Worm (Caenorhabditis elegans) whole organism, mixed stage, embryonic: Measurements from ENCODE around the gene nhr-25.

ENCODE experiments used
- M03D4.4 ChIP-seq: sonication (generic microtip); optimal IDR thresholded peaks from 2 replicates; lab custom pipeline; 2017; ENCODE audit warnings: mild to moderate bottlenecking, missing genetic modification characterization, missing compliant biosample characterization
- bed-3 ChIP-seq: fragments of 200-800 bp; sonication (Bioruptor generic); optimal IDR thresholded peaks from 3 replicates; lab custom pipeline; 2018; ENCODE audit warnings: mild to moderate bottlenecking, missing genetic modification characterization, moderate library complexity, missing compliant biosample characterization
- blmp-1 ChIP-seq: fragments of 150-350 bp; optimal IDR thresholded peaks from 2 replicates; lab custom pipeline; 2014; ENCODE audit warnings: missing biosample characterization, missing genetic modification characterization
- ceh-39 ChIP-seq: fragments of 150-350 bp; optimal IDR thresholded peaks from 2 replicates; lab custom pipeline; 2014; ENCODE audit warnings: missing biosample characterization, missing genetic modification characterization
- ceh-43 ChIP-seq: fragments of 200-800 bp; sonication (Bioruptor generic); optimal IDR thresholded peaks from 2 replicates; lab custom pipeline; 2018; ENCODE audit warnings: mild to moderate bottlenecking, missing genetic modification characterization, moderate library complexity, missing compliant biosample characterization
- ceh-83 ChIP-seq: fragments of 200-800 bp; sonication (Bioruptor generic); optimal IDR thresholded peaks from 2 replicates; lab custom pipeline; 2018; ENCODE audit warnings: mild to moderate bottlenecking, missing genetic modification characterization, missing compliant biosample characterization
- ces-1 ChIP-seq: fragments of 150-350 bp; optimal IDR thresholded peaks from 2 replicates; lab custom pipeline; 2014; ENCODE audit warnings: missing biosample characterization, missing genetic modification reagents, missing genetic modification characterization
- cnd-1 ChIP-seq: fragments of 200-800 bp; sonication (Bioruptor generic); optimal IDR thresholded peaks from 2 replicates; lab custom pipeline; 2018; ENCODE audit warnings: mild to moderate bottlenecking, missing genetic modification characterization, missing compliant biosample characterization
- drap-1 ChIP-seq: fragments of 200-800 bp; sonication (Bioruptor generic); optimal IDR thresholded peaks from 3 replicates; lab custom pipeline; 2018; ENCODE audit warnings: mild to moderate bottlenecking, missing genetic modification characterization, missing compliant biosample characterization
- elt-3 ChIP-seq: fragments of 150-350 bp; optimal IDR thresholded peaks from 2 replicates; lab custom pipeline; 2014; ENCODE audit warnings: missing biosample characterization, missing genetic modification characterization
- ham-2 ChIP-seq: fragments of 200-800 bp; sonication (Bioruptor generic); optimal IDR thresholded peaks from 2 replicates; lab custom pipeline; 2018; ENCODE audit warnings: mild to moderate bottlenecking, missing genetic modification characterization, missing compliant biosample characterization
- hlh-1 ChIP-seq: fragments of 150-350 bp; optimal IDR thresholded peaks from 2 replicates; lab custom pipeline; 2014; ENCODE audit warnings: missing biosample characterization, missing genetic modification reagents, missing genetic modification characterization
- lin-13 ChIP-seq: fragments of 150-350 bp; optimal IDR thresholded peaks from 2 replicates; lab custom pipeline; 2014; ENCODE audit warnings: missing biosample characterization, missing genetic modification characterization
- lin-32 ChIP-seq: fragments of 200-800 bp; sonication (Bioruptor generic); optimal IDR thresholded peaks from 2 replicates; lab custom pipeline; 2018; ENCODE audit warnings: mild to moderate bottlenecking, missing genetic modification characterization, missing compliant biosample characterization
- lsy-2 ChIP-seq: fragments of 150-350 bp; optimal IDR thresholded peaks from 2 replicates; lab custom pipeline; 2014; ENCODE audit warnings: missing biosample characterization, missing genetic modification characterization
- mab-5 ChIP-seq: fragments of 150-350 bp; optimal IDR thresholded peaks from 2 replicates; lab custom pipeline; 2014; ENCODE audit warnings: missing biosample characterization, missing genetic modification characterization
- mep-1 ChIP-seq: fragments of 150-350 bp; optimal IDR thresholded peaks from 2 replicates; lab custom pipeline; 2017; ENCODE audit warnings: missing biosample characterization, missing genetic modification reagents, missing genetic modification characterization, inconsistent platforms
- mls-2 ChIP-seq: sonication (generic microtip); optimal IDR thresholded peaks from 2 replicates; lab custom pipeline; 2016; ENCODE audit warnings: mild to moderate bottlenecking, missing genetic modification characterization, moderate library complexity, missing compliant biosample characterization
- nhr-12 ChIP-seq: fragments of 150-350 bp; optimal IDR thresholded peaks from 2 replicates; lab custom pipeline; 2014; ENCODE audit warnings: missing biosample characterization, missing genetic modification characterization
- nhr-2 ChIP-seq: fragments of 150-350 bp; optimal IDR thresholded peaks from 2 replicates; lab custom pipeline; 2014; ENCODE audit warnings: missing biosample characterization, missing genetic modification characterization
- nhr-237 ChIP-seq: fragments of 150-350 bp; optimal IDR thresholded peaks from 2 replicates; lab custom pipeline; 2014; ENCODE audit warnings: missing biosample characterization, missing genetic modification characterization
- nhr-28 ChIP-seq: fragments of 150-350 bp; optimal IDR thresholded peaks from 2 replicates; lab custom pipeline; 2014; ENCODE audit warnings: missing biosample characterization, missing genetic modification characterization
- nhr-76 ChIP-seq: sonication (generic microtip); optimal IDR thresholded peaks from 2 replicates; lab custom pipeline; 2017; ENCODE audit warnings: missing biosample characterization, missing genetic modification characterization
- sem-2 ChIP-seq: fragments of 200-800 bp; sonication (Bioruptor generic); optimal IDR thresholded peaks from 2 replicates; lab custom pipeline; 2018; ENCODE audit warnings: mild to moderate bottlenecking, missing genetic modification characterization, missing compliant biosample characterization
- sptf-1 ChIP-seq: sonication (generic microtip); optimal IDR thresholded peaks from 2 replicates; lab custom pipeline; 2017; ENCODE audit warnings: mild to moderate bottlenecking, missing genetic modification characterization, moderate library complexity, missing compliant biosample characterization
- tbx-8 ChIP-seq: fragments of 200-800 bp; sonication (Bioruptor generic); optimal IDR thresholded peaks from 2 replicates; lab custom pipeline; 2018; ENCODE audit warnings: mild to moderate bottlenecking, missing genetic modification characterization, moderate library complexity, missing compliant biosample characterization
- unc-120 ChIP-seq: sonication (generic microtip); optimal IDR thresholded peaks from 2 replicates; lab custom pipeline; 2017; ENCODE audit warnings: missing genetic modification characterization, missing compliant biosample characterization; ENCODE audit not compliant: poor library complexity, severe bottlenecking
- unc-39 ChIP-seq: fragments of 150-350 bp; optimal IDR thresholded peaks from 2 replicates; lab custom pipeline; 2014; ENCODE audit warnings: missing biosample characterization, missing genetic modification characterization
- unc-62 ChIP-seq: fragments of 150-350 bp; optimal IDR thresholded peaks from 2 replicates; lab custom pipeline; 2014; ENCODE audit warnings: missing biosample characterization, missing genetic modification reagents, missing genetic modification characterization
- zip-8 ChIP-seq: fragments of 150-350 bp; optimal IDR thresholded peaks from 2 replicates; lab custom pipeline; 2014; ENCODE audit warnings: missing biosample characterization, missing genetic modification characterization
- ztf-11 ChIP-seq: fragments of 150-350 bp; optimal IDR thresholded peaks from 2 replicates; lab custom pipeline; 2014; ENCODE audit warnings: missing biosample characterization, missing genetic modification characterization

nhr-25 gene

ce11 chrX:12975595-12976089, 32.7 kb upstream of the nhr-25 start, which contains the start of gene ppk-3 (continued):
- TF ChIP-seq blmp-1 (tag; lab: Kevin White, UChicago) (no peak), ceh-43 (no peak), sem-2 (GFP tag; lab: Kevin White, UChicago) (no peak), lsy-2 (tag; lab: Kevin White, UChicago) (no peak), bed-3 (GFP tag; lab: Kevin White, UChicago) (no peak)

ce11 chrX:12976774-12977173, 31.5 kb upstream of the nhr-25 start, which contains the start of the genes F11C1.4 and F11C1.10:
TSS of gene F11C1.4 (plus strand) at chrX:12977074.
TSS of gene F11C1.10 (plus strand) at chrX:12977082.
- TF ChIP-seq hlh-1 (tag; lab: Kevin White, UChicago) (no peak), unc-62 (GFP tag; lab: Kevin White, UChicago) (no peak), mls-2 (no peak), sptf-1 (no peak), tbx-8 (GFP tag; lab: Kevin White, UChicago) (no peak), lin-32 (GFP tag; lab: Kevin White, UChicago) (no peak), sem-2 (GFP tag; lab: Kevin White, UChicago) (no peak), M03D4.4 (tag; lab: Kevin White, UChicago) (no peak), elt-3 (tag; lab: Kevin White, UChicago) (no peak), ham-2 (no peak), lsy-2 (tag; lab: Kevin White, UChicago) (no peak), blmp-1 (tag; lab: Kevin White, UChicago) (no peak), mep-1 (tag; lab: Kevin White, UChicago) (no peak), unc-120 (tag; lab: Kevin White, UChicago) (no peak), drap-1 (no peak)

- TF ChIP-seq nhr-12 (tag; lab: Kevin White, UChicago) (no peak), nhr-2 (tag; lab: Kevin White, UChicago) (no peak), unc-39 (tag; lab: Kevin White, UChicago) (no peak), nhr-237 (tag; lab: Kevin White, UChicago) (no peak), mls-2 (no peak), ceh-83 (no peak), sptf-1 (no peak), M03D4.4 (tag; lab: Kevin White, UChicago) (no peak), ceh-43 (no peak)
Measured at ce11 chrX:12977451-12977850, 30.8 kb upstream of the nhr-25 start, which contains the start of gene F11C1.9. TSS of gene F11C1.9 (minus strand) at chrX:12977551.

- TF ChIP-seq mep-1 (tag; lab: Kevin White, UChicago) (no peak), lin-32 (GFP tag; lab: Kevin White, UChicago) (no peak), nhr-28 (tag; lab: Kevin White, UChicago) (no peak), ceh-39 (tag; lab: Kevin White, UChicago) (no peak), M03D4.4 (tag; lab: Kevin White, UChicago) (no peak), nhr-12 (tag; lab: Kevin White, UChicago) (no peak), nhr-2 (tag; lab: Kevin White, UChicago) (no peak), blmp-1 (tag; lab: Kevin White, UChicago) (no peak), zip-8 (no peak), mab-5 (tag; lab: Kevin White, UChicago) (no peak), bed-3 (GFP tag; lab: Kevin White, UChicago) (no peak), ces-1 (GFP tag; lab: Kevin White, UChicago) (no peak), ztf-11 (no peak), unc-39 (tag; lab: Kevin White, UChicago) (no peak), ham-2 (no peak), sptf-1 (no peak), mls-2 (no peak), nhr-237 (tag; lab: Kevin White, UChicago) (no peak), lin-13 (tag; lab: Kevin White, UChicago) (no peak), ceh-83 (no peak)
Measured at ce11 chrX:12978569-12978968, 29.7 kb upstream of the nhr-25 start.

- no peak for TF ChIP-seq mab-5 (tag; lab: Kevin White, UChicago)
- TF ChIP-seq hlh-1 (tag; lab: Kevin White, UChicago), result no peak
- no peak for TF ChIP-seq nhr-2 (tag; lab: Kevin White, UChicago)
- no peak for TF ChIP-seq bed-3 (GFP tag; lab: Kevin White, UChicago)
- no peak for TF ChIP-seq drap-1
- TF ChIP-seq cnd-1 (tag; lab: Kevin White, UChicago), result no peak
- TF ChIP-seq nhr-76, result no peak
- TF ChIP-seq ztf-11, result no peak
Measured at ce11 chrX:12979747-12980146, 28.5 kb upstream of the nhr-25 start.
